Worm (Caenorhabditis elegans) whole organism, midembryonic: ENCODE data around the gene cpsf-4.

ENCODE experiments used
- T22C8.4 ChIP-seq: fragments of 200-800 bp; sonication (Bioruptor generic); IDR thresholded peaks from 2 replicates; pipeline ENCODE4 v1.3.6; 2022; ENCODE audit warnings: missing genetic modification characterization, missing compliant biosample characterization
- cog-1 ChIP-seq: sonication (generic microtip); optimal IDR thresholded peaks from 2 replicates; lab custom pipeline; 2016; ENCODE audit warnings: missing genetic modification characterization, missing compliant biosample characterization
- flt-1 ChIP-seq: fragments of 200-800 bp; sonication (Bioruptor generic); IDR thresholded peaks from 2 replicates; pipeline ENCODE4 v1.3.6; 2022; ENCODE audit warnings: missing genetic modification characterization, missing compliant biosample characterization
- klf-2 ChIP-seq: fragments of 200-800 bp; sonication (Bioruptor generic); conservative IDR thresholded peaks from 2 replicates; pipeline ENCODE4 v1.3.6; 2022; ENCODE audit warnings: missing genetic modification reagents, missing genetic modification characterization, missing compliant biosample characterization
- med-1 ChIP-seq: sonication (generic microtip); optimal IDR thresholded peaks from 2 replicates; lab custom pipeline; 2017; ENCODE audit warnings: missing genetic modification characterization, mild to moderate bottlenecking, missing compliant biosample characterization, antibody characterized with exemption, missing genetic modification reagents; ENCODE audit not compliant: insufficient read depth
- ref-1 ChIP-seq: fragments of 200-800 bp; sonication (Bioruptor generic); conservative IDR thresholded peaks from 2 replicates; pipeline ENCODE4 v1.3.6; 2022; ENCODE audit warnings: missing genetic modification reagents, missing genetic modification characterization, missing compliant biosample characterization
- tab-1 ChIP-seq: fragments of 200-800 bp; sonication (Bioruptor generic); IDR thresholded peaks from 2 replicates; pipeline ENCODE4 v1.3.6; 2022; ENCODE audit warnings: missing genetic modification characterization, missing compliant biosample characterization

DNA sequence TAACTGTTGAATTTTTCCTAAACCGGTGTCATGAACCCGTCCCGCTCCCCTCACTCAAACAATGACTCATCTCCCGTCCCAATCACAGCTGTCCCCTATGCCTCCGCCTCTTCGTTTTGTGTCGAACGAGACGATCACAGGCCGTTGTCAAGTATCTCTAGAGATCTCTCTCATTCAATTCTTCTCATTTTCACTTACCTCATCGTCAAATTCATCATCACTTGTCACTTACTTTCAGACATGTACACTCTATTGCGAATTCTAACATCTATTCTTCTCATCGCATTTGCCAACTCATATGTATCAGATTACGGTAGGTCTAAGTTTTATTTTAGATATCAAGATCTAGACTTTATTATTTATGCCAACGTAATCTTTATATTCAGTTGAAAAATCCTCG is 35.7 kb downstream of the cpsf-4 start, which contains the start of gene K08E4.3:
- TF ChIP-seq klf-2 (GFP tag; lab: Robert Waterston, UW) (no peak), tab-1 (GFP tag; lab: Robert Waterston, UW) (no peak), ref-1 (GFP tag; lab: Robert Waterston, UW) (no peak), med-1 (no peak), T22C8.4 (GFP tag; lab: Robert Waterston, UW) (no peak), cog-1 (no peak), flt-1 (GFP tag; lab: Robert Waterston, UW) (no peak)
